Fruit fly (Drosophila melanogaster) whole organism, embryonic: ENCODE results near the gene CG32544.

Source experiments
- Atf3 ChIP-seq: fragments of 200-800 bp; sonication (Bioruptor generic); optimal IDR thresholded peaks from 3 replicates; lab custom pipeline; 2016; ENCODE audit warnings: missing biosample characterization, missing genetic modification characterization
- Blimp-1 ChIP-seq: fragments of 200-800 bp; sonication (Bioruptor generic); optimal IDR thresholded peaks from 3 replicates; lab custom pipeline; 2018; ENCODE audit warnings: missing biosample characterization, missing genetic modification characterization, mild to moderate bottlenecking, moderate library complexity, missing genetic modification reagents
- CG12071 ChIP-seq: fragments of 200-800 bp; sonication (Bioruptor generic); optimal IDR thresholded peaks from 3 replicates; lab custom pipeline; 2018; ENCODE audit warnings: missing biosample characterization, mild to moderate bottlenecking, missing genetic modification characterization
- CG12155 ChIP-seq: fragments of 200-800 bp; sonication (Bioruptor generic); optimal IDR thresholded peaks from 3 replicates; lab custom pipeline; 2016; ENCODE audit warnings: missing biosample characterization, missing genetic modification characterization
- CG1529 ChIP-seq: fragments of 200-800 bp; sonication (Bioruptor generic); optimal IDR thresholded peaks from 3 replicates; lab custom pipeline; 2018; ENCODE audit warnings: missing biosample characterization, missing genetic modification characterization
- CG17802 ChIP-seq: fragments of 200-800 bp; sonication (Bioruptor generic); optimal IDR thresholded peaks from 2 replicates; lab custom pipeline; 2018; ENCODE audit warnings: missing biosample characterization, mild to moderate bottlenecking, missing genetic modification characterization, moderate library complexity
- CG31388 ChIP-seq: fragments of 200-800 bp; sonication (Bioruptor generic); optimal IDR thresholded peaks from 2 replicates; lab custom pipeline; 2016; ENCODE audit warnings: missing biosample characterization, missing genetic modification characterization
- CG42726 ChIP-seq: fragments of 200-800 bp; sonication (Bioruptor generic); IDR thresholded peaks from 2 replicates; pipeline ENCODE4 v1.3.6; 2022; ENCODE audit warnings: missing biosample characterization, missing genetic modification characterization; ENCODE audit not compliant: partially characterized antibody
- CG4360 ChIP-seq: fragments of 200-800 bp; sonication (Bioruptor generic); IDR thresholded peaks from 2 replicates; pipeline ENCODE4 v1.3.6; 2022; ENCODE audit warnings: missing biosample characterization, missing genetic modification characterization
- CG4424 ChIP-seq: fragments of 200-800 bp; sonication (Bioruptor generic); optimal IDR thresholded peaks from 3 replicates; lab custom pipeline; 2016; ENCODE audit warnings: missing biosample characterization, missing genetic modification characterization
- CG7372 ChIP-seq: fragments of 200-800 bp; sonication (Bioruptor generic); IDR thresholded peaks from 2 replicates; pipeline ENCODE4 v1.3.6; 2022; ENCODE audit warnings: missing biosample characterization, missing genetic modification characterization
- CHES-1-like ChIP-seq: fragments of 200-800 bp; sonication (Bioruptor generic); optimal IDR thresholded peaks from 2 replicates; lab custom pipeline; 2016; ENCODE audit warnings: missing biosample characterization, missing genetic modification characterization
- Dp ChIP-seq: fragments of 200-800 bp; sonication (Bioruptor generic); optimal IDR thresholded peaks from 2 replicates; lab custom pipeline; 2018; ENCODE audit warnings: missing biosample characterization, mild to moderate bottlenecking, missing genetic modification characterization, moderate library complexity
- Drgx ChIP-seq: fragments of 200-800 bp; sonication (Bioruptor generic); IDR thresholded peaks from 2 replicates; pipeline ENCODE4 v1.3.6; 2022; ENCODE audit warnings: missing biosample characterization, missing genetic modification characterization
- Elba2 ChIP-seq: fragments of 200-800 bp; sonication (Bioruptor generic); optimal IDR thresholded peaks from 3 replicates; lab custom pipeline; 2016; ENCODE audit warnings: missing biosample characterization, missing genetic modification characterization
- HHEX ChIP-seq: fragments of 200-800 bp; sonication (Bioruptor generic); optimal IDR thresholded peaks from 3 replicates; lab custom pipeline; 2017; ENCODE audit warnings: missing biosample characterization, mild to moderate bottlenecking, missing genetic modification characterization, missing genetic modification reagents
- Hey ChIP-seq: fragments of 200-800 bp; sonication (Bioruptor generic); optimal IDR thresholded peaks from 3 replicates; lab custom pipeline; 2018; ENCODE audit warnings: missing biosample characterization, mild to moderate bottlenecking, missing genetic modification characterization
- Hr78 ChIP-seq, 2 experiments: fragments of 200-800 bp in 1 of 2; fragments of >200 bp in 1 of 2; sonication (Bioruptor generic) in 1 of 2; optimal IDR thresholded peaks; 2 replicates each; lab custom pipeline; 2017 to 2019; ENCODE audit warnings: missing biosample characterization in 2 of 2, missing genetic modification characterization in 2 of 2, mild to moderate bottlenecking in 1 of 2, moderate library complexity in 1 of 2
- Mad ChIP-seq: fragments of 200-800 bp; sonication (Bioruptor generic); optimal IDR thresholded peaks from 2 replicates; lab custom pipeline; 2016; ENCODE audit warnings: missing biosample characterization, missing genetic modification characterization
- NC2β ChIP-seq: fragments of 200-800 bp; sonication (Bioruptor generic); optimal IDR thresholded peaks from 2 replicates; lab custom pipeline; 2016; ENCODE audit warnings: missing biosample characterization, missing genetic modification characterization
- Nf-YB ChIP-seq: fragments of 200-800 bp; sonication (Bioruptor generic); optimal IDR thresholded peaks from 3 replicates; lab custom pipeline; 2019; ENCODE audit warnings: missing biosample characterization, mild to moderate bottlenecking, missing genetic modification characterization, moderate library complexity
- Oli ChIP-seq: fragments of 200-800 bp; sonication (Bioruptor generic); optimal IDR thresholded peaks from 2 replicates; lab custom pipeline; 2018; ENCODE audit warnings: missing biosample characterization, mild to moderate bottlenecking, missing genetic modification characterization, moderate library complexity
- Rfx ChIP-seq: fragments of 200-800 bp; sonication (Bioruptor generic); IDR thresholded peaks from 2 replicates; pipeline ENCODE4 v1.3.6; 2022; ENCODE audit warnings: missing biosample characterization, missing genetic modification characterization
- Sry-δ ChIP-seq: fragments of 200-800 bp; sonication (Bioruptor generic); optimal IDR thresholded peaks from 2 replicates; lab custom pipeline; 2016; ENCODE audit warnings: missing biosample characterization, missing genetic modification characterization
- bowl ChIP-seq: fragments of 200-800 bp; sonication (Bioruptor generic); IDR thresholded peaks from 2 replicates; pipeline ENCODE4 v1.3.6; 2022; ENCODE audit warnings: missing biosample characterization, missing genetic modification characterization
- cad ChIP-seq: fragments of >200 bp; optimal IDR thresholded peaks from 2 replicates; lab custom pipeline; 2017; ENCODE audit warnings: missing biosample characterization, missing genetic modification characterization
- chif ChIP-seq, 2 experiments: fragments of 200-800 bp; sonication (Bioruptor generic); optimal IDR thresholded peaks; 3 replicates each; lab custom pipeline; 2016; ENCODE audit warnings: missing biosample characterization in 2 of 2, missing genetic modification characterization in 2 of 2
- chinmo ChIP-seq: fragments of 200-800 bp; sonication (Bioruptor generic); IDR thresholded peaks from 4 replicates; pipeline ENCODE4 v1.3.6; 2022; ENCODE audit warnings: missing biosample characterization, missing genetic modification characterization; ENCODE audit not compliant: partially characterized antibody
- crol ChIP-seq: fragments of 200-800 bp; sonication (Bioruptor generic); IDR thresholded peaks from 2 replicates; pipeline ENCODE4 v1.3.6; 2022; ENCODE audit warnings: missing biosample characterization, missing genetic modification characterization
- jing ChIP-seq: fragments of 200-800 bp; sonication (Bioruptor generic); optimal IDR thresholded peaks from 2 replicates; lab custom pipeline; 2018; ENCODE audit warnings: missing biosample characterization, mild to moderate bottlenecking, missing genetic modification characterization
- kah ChIP-seq: fragments of 200-800 bp; sonication (Bioruptor generic); optimal IDR thresholded peaks from 2 replicates; lab custom pipeline; 2018; ENCODE audit warnings: missing biosample characterization, mild to moderate bottlenecking, missing genetic modification characterization
- kni ChIP-seq: fragments of 200-800 bp; sonication (Bioruptor generic); optimal IDR thresholded peaks from 3 replicates; lab custom pipeline; 2017; ENCODE audit warnings: mild to moderate bottlenecking, missing biosample characterization, missing genetic modification reagents, missing genetic modification characterization
- lmd ChIP-seq: fragments of 200-800 bp; sonication (Bioruptor generic); IDR thresholded peaks from 2 replicates; pipeline ENCODE4 v1.3.6; 2022; ENCODE audit warnings: missing biosample characterization, missing genetic modification characterization
- pfk ChIP-seq: fragments of 200-800 bp; sonication (Bioruptor generic); optimal IDR thresholded peaks from 2 replicates; lab custom pipeline; 2018; ENCODE audit warnings: missing biosample characterization, mild to moderate bottlenecking, missing genetic modification characterization, moderate library complexity
- row ChIP-seq: fragments of 200-800 bp; sonication (Bioruptor generic); IDR thresholded peaks from 3 replicates; pipeline ENCODE4 v1.3.6; 2022; ENCODE audit warnings: missing biosample characterization, missing genetic modification characterization
- sd ChIP-seq: fragments of 200-800 bp; sonication (Bioruptor generic); optimal IDR thresholded peaks from 3 replicates; lab custom pipeline; 2018; ENCODE audit warnings: missing biosample characterization, mild to moderate bottlenecking, missing genetic modification characterization, moderate library complexity
- seq ChIP-seq: fragments of 200-800 bp; sonication (Bioruptor generic); IDR thresholded peaks from 2 replicates; pipeline ENCODE4 v1.3.6; 2022; ENCODE audit warnings: missing biosample characterization, missing genetic modification characterization
- ssp ChIP-seq: fragments of 200-800 bp; sonication (Bioruptor generic); IDR thresholded peaks from 2 replicates; pipeline ENCODE4 v1.3.6; 2022; ENCODE audit warnings: missing biosample characterization, missing genetic modification characterization
- tio ChIP-seq: fragments of 200-800 bp; sonication (Bioruptor generic); optimal IDR thresholded peaks from 2 replicates; lab custom pipeline; 2017; ENCODE audit warnings: missing biosample characterization, missing genetic modification characterization, inconsistent platforms
- unpg ChIP-seq: fragments of 200-800 bp; sonication (Bioruptor generic); optimal IDR thresholded peaks from 3 replicates; lab custom pipeline; 2018; ENCODE audit warnings: missing biosample characterization, mild to moderate bottlenecking, missing genetic modification characterization, moderate library complexity
- zfh1 ChIP-seq: fragments of 200-800 bp; sonication (Bioruptor generic); IDR thresholded peaks from 3 replicates; pipeline ENCODE4 v1.3.6; 2022; ENCODE audit warnings: missing biosample characterization, missing genetic modification characterization

CG32544 gene

DNA sequence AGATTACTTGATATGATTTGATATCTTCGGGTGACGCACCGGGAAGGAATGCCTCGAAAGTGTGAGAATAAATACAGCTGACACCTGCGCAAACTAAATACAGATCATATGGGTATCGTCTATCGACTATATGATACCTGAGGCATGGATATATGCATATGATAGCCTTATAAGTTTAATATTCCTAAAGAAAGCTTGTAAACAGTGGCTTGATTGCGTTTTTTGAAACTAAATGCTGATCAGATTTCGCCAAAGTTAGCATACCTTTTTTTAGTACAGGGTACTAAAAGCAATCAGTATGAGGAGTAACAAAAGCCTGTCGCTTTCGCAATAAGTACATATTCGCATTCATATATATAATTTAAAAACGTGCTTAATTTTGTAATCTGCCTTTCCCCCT, 25.7 kb upstream of the CG32544 start (continued):
- TF ChIP-seq CG4424 (no peak), zfh1 (GFP tag; lab: Robert Waterston, UW) (no peak), Hey (tag; lab: Kevin White, UChicago) (no peak), chif (GFP tag; optimal IDR thresholded peaks at IDR 0.05; lab: Kevin White, UChicago) (no peak), Hr78 (GFP tag; optimal IDR thresholded peaks at IDR 0.05; lab: Kevin White, UChicago) (no peak), CG42726 (no peak), HHEX (GFP tag; lab: Kevin White, UChicago) (peak; percentile 41), CHES-1-like (no peak), Elba2 (GFP tag; lab: Kevin White, UChicago) (no peak), row (GFP tag; lab: Robert Waterston, UW) (0 out of 3 replicates have a peak, but pooled peaks have one; percentile 21), Atf3 (GFP tag; lab: Kevin White, UChicago) (no peak), NC2β (no peak), bowl (GFP tag; lab: Robert Waterston, UW) (no peak), tio (GFP tag; lab: Kevin White, UChicago) (no peak)

DNA sequence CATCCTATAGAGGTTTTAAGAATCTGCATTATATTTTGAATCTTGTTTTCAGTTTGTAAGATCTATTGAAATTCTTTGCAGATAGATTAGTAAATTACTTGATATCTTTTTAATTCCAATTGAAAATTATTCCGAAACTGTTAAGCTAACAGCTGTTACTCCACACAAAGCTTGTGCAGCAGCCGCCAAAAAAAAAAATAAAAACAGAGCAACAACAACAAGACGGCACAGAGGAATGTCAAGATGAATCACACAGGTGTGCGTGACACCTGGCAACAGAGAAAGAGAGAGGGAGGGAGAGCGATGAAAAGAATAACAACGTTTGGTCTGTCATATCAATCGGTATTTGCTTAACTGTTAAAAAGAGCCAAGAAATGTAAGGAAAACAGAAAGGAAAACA, 25.1 kb upstream of the CG32544 start:
- TF ChIP-seq lmd: no peak
- no peak for TF ChIP-seq seq
- no peak for TF ChIP-seq ssp
- no peak for TF ChIP-seq Sry-δ
- no peak for TF ChIP-seq CG7372
- peak; percentile 70 for TF ChIP-seq CG4360 (GFP tag; lab: Robert Waterston, UW)
- TF ChIP-seq Nf-YB: no peak
- TF ChIP-seq Mad (GFP tag; lab: Kevin White, UChicago): no peak
- peak; percentile 84 for TF ChIP-seq sd (tag; lab: Kevin White, UChicago)
- no peak for TF ChIP-seq jing (GFP tag; lab: Kevin White, UChicago)
- no peak for TF ChIP-seq Rfx (GFP tag; lab: Robert Waterston, UW)
- TF ChIP-seq kah (GFP tag; lab: Kevin White, UChicago): peak; percentile 23
- no peak for TF ChIP-seq CG31388
- peak; percentile 3 for TF ChIP-seq Blimp-1 (GFP tag; lab: Kevin White, UChicago)
- TF ChIP-seq CG17802 (tag; lab: Kevin White, UChicago): no peak
- TF ChIP-seq CG12155 (GFP tag; lab: Kevin White, UChicago): no peak
- no peak for TF ChIP-seq Oli (tag; lab: Kevin White, UChicago)
- TF ChIP-seq kni (GFP tag; lab: Kevin White, UChicago): peak; percentile 23
- TF ChIP-seq Dp (GFP tag; lab: Kevin White, UChicago): no peak
- no peak for TF ChIP-seq pfk
- no peak for TF ChIP-seq CG1529
- no peak for TF ChIP-seq unpg (GFP tag; lab: Kevin White, UChicago)
- 0 out of 4 replicates have a peak, but pooled peaks have one; percentile 51 for TF ChIP-seq chinmo (GFP tag; lab: Robert Waterston, UW)
- no peak for TF ChIP-seq CG12071 (GFP tag; lab: Kevin White, UChicago)

DNA sequence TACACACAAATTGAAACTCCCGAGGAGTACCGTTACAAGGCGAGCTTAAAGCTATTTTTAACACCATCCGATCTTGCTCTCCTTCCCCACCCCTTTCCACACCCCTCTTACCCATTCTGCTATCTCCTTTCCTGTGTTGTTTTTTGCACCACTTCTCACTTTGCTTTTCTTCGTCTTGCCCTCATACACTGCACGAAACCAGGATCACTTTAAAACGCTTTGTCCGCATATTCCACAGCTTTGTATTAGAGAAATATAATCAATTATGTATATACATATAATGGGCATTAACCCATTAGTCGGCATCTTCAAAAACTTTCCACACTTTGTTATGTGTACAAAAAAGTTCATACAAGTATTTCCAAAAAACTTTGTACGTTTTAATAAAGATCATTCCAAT, 24.6 kb upstream of the CG32544 start:
- 0 out of 2 replicates have a peak, but pooled peaks have one; percentile 17 for TF ChIP-seq crol (GFP tag; lab: Robert Waterston, UW)
- 0 out of 2 replicates have a peak, but pooled peaks have one; percentile 26 for TF ChIP-seq Drgx (GFP tag; lab: Robert Waterston, UW)
- no peak for TF ChIP-seq cad (GFP tag; lab: Kevin White, UChicago)
